Fruit fly (Drosophila melanogaster) whole organism, embryonic: ENCODE results near the gene beat-Va.

Source experiments
- Antp ChIP-seq: fragments of 200-800 bp; sonication (Bioruptor generic); optimal IDR thresholded peaks from 3 replicates; lab custom pipeline; 2016; ENCODE audit warnings: missing biosample characterization, missing genetic modification characterization
- Lhr ChIP-seq: fragments of 200-800 bp; sonication (Bioruptor generic); optimal IDR thresholded peaks from 3 replicates; lab custom pipeline; 2017; ENCODE audit warnings: mild to moderate bottlenecking, missing biosample characterization, missing genetic modification reagents, missing genetic modification characterization
- NC2α ChIP-seq: fragments of 200-800 bp; sonication (Bioruptor generic); optimal IDR thresholded peaks from 2 replicates; lab custom pipeline; 2016; ENCODE audit warnings: missing biosample characterization, missing genetic modification characterization
- Side ChIP-seq: fragments of 200-800 bp; sonication (Bioruptor generic); optimal IDR thresholded peaks from 2 replicates; lab custom pipeline; 2016; ENCODE audit warnings: missing biosample characterization, missing genetic modification characterization
- Taf1 ChIP-seq: fragments of 200-800 bp; sonication (Bioruptor generic); IDR thresholded peaks from 2 replicates; pipeline ENCODE4 v1.3.6; 2022; ENCODE audit warnings: missing biosample characterization, missing genetic modification characterization
- lbe ChIP-seq: fragments of 200-800 bp; sonication (Bioruptor generic); optimal IDR thresholded peaks from 2 replicates; lab custom pipeline; 2016; ENCODE audit warnings: missing biosample characterization, mild to moderate bottlenecking, missing genetic modification characterization
- mam ChIP-seq: fragments of 200-800 bp; sonication (Bioruptor generic); optimal IDR thresholded peaks from 3 replicates; lab custom pipeline; 2016; ENCODE audit warnings: missing biosample characterization, missing genetic modification characterization
- psq ChIP-seq: fragments of 200-800 bp; sonication (Bioruptor generic); optimal IDR thresholded peaks from 2 replicates; lab custom pipeline; 2017; ENCODE audit warnings: missing biosample characterization, missing genetic modification characterization
- stc ChIP-seq: fragments of 200-800 bp; sonication (Bioruptor generic); IDR thresholded peaks from 2 replicates; pipeline ENCODE4 v1.3.6; 2022; ENCODE audit warnings: missing biosample characterization, missing genetic modification characterization
- trh ChIP-seq: fragments of 200-800 bp; sonication (Bioruptor generic); optimal IDR thresholded peaks from 2 replicates; lab custom pipeline; 2016; ENCODE audit warnings: missing biosample characterization, missing genetic modification characterization
- yki ChIP-seq: fragments of >200 bp; optimal IDR thresholded peaks from 3 replicates; lab custom pipeline; 2018

DNA sequence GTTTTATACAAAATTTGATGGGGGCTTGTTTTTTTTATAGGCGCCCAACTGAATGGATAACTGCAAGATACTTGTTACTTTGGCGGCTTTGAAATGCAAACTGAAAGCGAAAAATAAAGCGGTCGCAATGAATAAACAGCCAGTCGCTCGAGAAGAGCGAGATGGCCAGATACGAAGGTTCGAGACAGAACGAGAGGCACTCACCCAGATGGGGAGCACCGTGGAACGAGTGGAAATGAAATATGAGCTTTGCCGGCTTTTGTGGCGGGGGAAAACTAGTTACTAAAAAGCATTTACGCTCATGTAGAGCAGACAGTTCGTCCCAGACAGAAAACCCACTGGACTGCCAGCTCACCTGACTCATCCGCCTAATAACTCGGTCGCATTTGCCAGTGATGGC lies 9.3 kb upstream of the beat-Va start:
- TF ChIP-seq stc (GFP tag; lab: Robert Waterston, UW) (no peak), yki (lab: Kevin White, UChicago) (no peak), Taf1 (GFP tag; lab: Robert Waterston, UW) (no peak), Side (no peak), trh (GFP tag; lab: Kevin White, UChicago) (no peak), psq (GFP tag; lab: Kevin White, UChicago) (no peak), Antp (no peak), lbe (no peak), Lhr (GFP tag; lab: Kevin White, UChicago) (no peak), mam (GFP tag; lab: Kevin White, UChicago) (no peak), NC2α (GFP tag; lab: Kevin White, UChicago) (no peak)
